Worm (Caenorhabditis elegans) whole organism, midembryonic: ENCODE data around the gene F13E9.5.

ENCODE experiments used
- cog-1 ChIP-seq: sonication (generic microtip); optimal IDR thresholded peaks from 2 replicates; lab custom pipeline; 2016; ENCODE audit warnings: missing genetic modification characterization, missing compliant biosample characterization
- klf-2 ChIP-seq: fragments of 200-800 bp; sonication (Bioruptor generic); conservative IDR thresholded peaks from 2 replicates; pipeline ENCODE4 v1.3.6; 2022; ENCODE audit warnings: missing genetic modification reagents, missing genetic modification characterization, missing compliant biosample characterization
- med-1 ChIP-seq: sonication (generic microtip); optimal IDR thresholded peaks from 2 replicates; lab custom pipeline; 2017; ENCODE audit warnings: missing genetic modification characterization, mild to moderate bottlenecking, missing compliant biosample characterization, antibody characterized with exemption, missing genetic modification reagents; ENCODE audit not compliant: insufficient read depth
- ztf-29 ChIP-seq: fragments of 200-800 bp; sonication (Bioruptor generic); IDR thresholded peaks from 2 replicates; pipeline ENCODE4 v1.3.6; 2022; ENCODE audit warnings: missing genetic modification reagents, missing genetic modification characterization, missing compliant biosample characterization

- no peak for TF ChIP-seq med-1 (GFP tag; lab: Kevin White, UChicago)
- TF ChIP-seq cog-1 (tag; lab: Kevin White, UChicago): no peak
- TF ChIP-seq ztf-29: no peak
- TF ChIP-seq klf-2 (GFP tag; lab: Robert Waterston, UW): no peak
Observed at ce11 chrIV:10855049-10855448, 29.1 kb downstream of the F13E9.5 start, which contains the start of gene T11G6.3.
